Fruit fly (Drosophila melanogaster) whole organism, wandering third instar larva: ENCODE results near the gene Dif.

ENCODE experiments used
- Abd-B ChIP-seq: fragments of >200 bp; optimal IDR thresholded peaks from 2 replicates; lab custom pipeline; 2017; ENCODE audit warnings: missing biosample characterization, missing genetic modification characterization
- CG32264 ChIP-seq: fragments of 200-800 bp; sonication (Bioruptor generic); optimal IDR thresholded peaks from 2 replicates; lab custom pipeline; 2016; ENCODE audit warnings: missing biosample characterization, missing genetic modification characterization
- CG9705 ChIP-seq: fragments of 200-800 bp; sonication (Bioruptor generic); optimal IDR thresholded peaks from 2 replicates; lab custom pipeline; 2018; ENCODE audit warnings: missing biosample characterization, mild to moderate bottlenecking, missing genetic modification characterization
- CrebA ChIP-seq: fragments of 200-800 bp; sonication (Bioruptor generic); optimal IDR thresholded peaks from 2 replicates; lab custom pipeline; 2016; ENCODE audit warnings: missing biosample characterization, mild to moderate bottlenecking, missing genetic modification characterization, borderline replicate concordance
- Dfd ChIP-seq: fragments of >200 bp; optimal IDR thresholded peaks from 2 replicates; lab custom pipeline; 2017; ENCODE audit warnings: missing biosample characterization, missing genetic modification characterization
- Dif ChIP-seq: fragments of 200-275, 200-300 bp; sonication (Bioruptor generic); optimal IDR thresholded peaks from 2 replicates; lab custom pipeline; 2018; ENCODE audit warnings: missing biosample characterization, missing genetic modification characterization; ENCODE audit not compliant: partially characterized antibody
- GATAd ChIP-seq: sonication (Bioruptor generic); optimal IDR thresholded peaks from 2 replicates; lab custom pipeline; 2016; ENCODE audit warnings: missing biosample characterization, missing genetic modification characterization
- HLH106 ChIP-seq: fragments of 200-800 bp; optimal IDR thresholded peaks from 3 replicates; lab custom pipeline; 2019; ENCODE audit warnings: missing biosample characterization, mild to moderate bottlenecking, missing genetic modification characterization, moderate library complexity
- Hnf4 ChIP-seq: fragments of 200-800 bp; sonication (Bioruptor generic); optimal IDR thresholded peaks from 2 replicates; lab custom pipeline; 2016; ENCODE audit warnings: missing biosample characterization, mild to moderate bottlenecking, missing genetic modification characterization
- Hr78 ChIP-seq: fragments of >200 bp; optimal IDR thresholded peaks from 2 replicates; lab custom pipeline; 2017; ENCODE audit warnings: missing biosample characterization, missing genetic modification characterization
- Hr83 ChIP-seq: fragments of 200-300 bp; sonication (Bioruptor generic); optimal IDR thresholded peaks from 2 replicates; lab custom pipeline; 2016; ENCODE audit warnings: missing biosample characterization, mild to moderate bottlenecking, missing genetic modification characterization, moderate library complexity; ENCODE audit not compliant: poor library complexity, severe bottlenecking
- Jra ChIP-seq: sonication (Bioruptor generic); optimal IDR thresholded peaks from 2 replicates; lab custom pipeline; 2016; ENCODE audit warnings: missing biosample characterization, missing genetic modification characterization
- Mio ChIP-seq: sonication (Bioruptor generic); optimal IDR thresholded peaks from 2 replicates; lab custom pipeline; 2016; ENCODE audit warnings: missing biosample characterization, missing genetic modification characterization
- Myc ChIP-seq: fragments of >200 bp; optimal IDR thresholded peaks from 2 replicates; lab custom pipeline; 2017
- N ChIP-seq: fragments of >200 bp; optimal IDR thresholded peaks from 2 replicates; lab custom pipeline; 2018; ENCODE audit warnings: missing biosample characterization, missing external identifiers, missing genetic modification characterization
- OdsH ChIP-seq: fragments of 200-800 bp; sonication (Bioruptor generic); optimal IDR thresholded peaks from 2 replicates; lab custom pipeline; 2016; ENCODE audit warnings: missing biosample characterization, mild to moderate bottlenecking, missing genetic modification characterization
- Rel ChIP-seq, 2 experiments: fragments of 200-800 bp; sonication (Bioruptor generic) in 1 of 2; optimal IDR thresholded peaks; 2 replicates in 1 of 2; 3 replicates in 1 of 2; lab custom pipeline; 2016 to 2019; ENCODE audit warnings: mild to moderate bottlenecking in 2 of 2, missing biosample characterization in 2 of 2, missing genetic modification characterization in 2 of 2, moderate library complexity in 1 of 2
- Sp1 ChIP-seq: fragments of 200-800 bp; sonication (Bioruptor generic); optimal IDR thresholded peaks from 3 replicates; lab custom pipeline; 2019; ENCODE audit warnings: missing biosample characterization, mild to moderate bottlenecking, missing genetic modification characterization, moderate library complexity
- Vsx2 ChIP-seq: fragments of 200-300, 225-300 bp; sonication (Bioruptor generic); optimal IDR thresholded peaks from 2 replicates; lab custom pipeline; 2018; ENCODE audit warnings: missing biosample characterization, missing genetic modification characterization; ENCODE audit not compliant: partially characterized antibody
- br ChIP-seq: fragments of 200-800 bp; sonication (Bioruptor generic); optimal IDR thresholded peaks from 2 replicates; lab custom pipeline; 2016; ENCODE audit warnings: missing biosample characterization, missing genetic modification characterization
- brk ChIP-seq: fragments of 200-800 bp; sonication (Bioruptor generic); optimal IDR thresholded peaks from 2 replicates; lab custom pipeline; 2016; ENCODE audit warnings: missing biosample characterization, mild to moderate bottlenecking, missing genetic modification characterization
- dl ChIP-seq, 2 experiments: fragments of 175-275, 200-275 bp in 1 of 2; fragments of 200-275 bp in 1 of 2; sonication (Bioruptor generic); optimal IDR thresholded peaks; lab custom pipeline; 2018; ENCODE audit warnings: mild to moderate bottlenecking in 2 of 2, missing biosample characterization in 2 of 2, missing genetic modification characterization in 2 of 2, moderate library complexity in 2 of 2; ENCODE audit not compliant: partially characterized antibody in 2 of 2, insufficient read depth in 1 of 2
- dmrt93B ChIP-seq: fragments of 200-800 bp; sonication (Bioruptor generic); optimal IDR thresholded peaks from 2 replicates; lab custom pipeline; 2018; ENCODE audit warnings: missing biosample characterization, mild to moderate bottlenecking, missing genetic modification characterization
- dsf ChIP-seq: sonication (Bioruptor generic); optimal IDR thresholded peaks from 2 replicates; lab custom pipeline; 2016; ENCODE audit warnings: missing biosample characterization, missing genetic modification characterization, borderline replicate concordance
- ey ChIP-seq: fragments of 200-800 bp; sonication (Bioruptor generic); optimal IDR thresholded peaks from 2 replicates; lab custom pipeline; 2016; ENCODE audit warnings: missing biosample characterization, missing genetic modification characterization
- foxo ChIP-seq, 2 experiments: fragments of 200-800 bp; sonication (Bioruptor generic); optimal IDR thresholded peaks; 2 replicates in 1 of 2; 3 replicates in 1 of 2; lab custom pipeline; 2016 to 2017; ENCODE audit warnings: missing biosample characterization in 2 of 2, missing genetic modification characterization in 2 of 2
- fru ChIP-seq: fragments of 200-800 bp; sonication (Bioruptor generic); optimal IDR thresholded peaks from 3 replicates; lab custom pipeline; 2016; ENCODE audit warnings: missing biosample characterization, mild to moderate bottlenecking, missing genetic modification characterization
- h ChIP-seq: fragments of 200-800 bp; sonication (Bioruptor generic); optimal IDR thresholded peaks from 3 replicates; lab custom pipeline; 2016; ENCODE audit warnings: missing biosample characterization, mild to moderate bottlenecking, missing genetic modification characterization
- jim ChIP-seq: fragments of 175-275, 200-325 bp; sonication (Bioruptor generic); optimal IDR thresholded peaks from 2 replicates; lab custom pipeline; 2016; ENCODE audit warnings: missing biosample characterization, mild to moderate bottlenecking, missing genetic modification characterization
- lola ChIP-seq: fragments of >200 bp; optimal IDR thresholded peaks from 2 replicates; lab custom pipeline; 2017; ENCODE audit warnings: missing biosample characterization, missing genetic modification characterization
- pan ChIP-seq: fragments of >200 bp; optimal IDR thresholded peaks from 2 replicates; lab custom pipeline; 2017
- psq ChIP-seq: fragments of 200-800 bp; sonication (Bioruptor generic); optimal IDR thresholded peaks from 3 replicates; lab custom pipeline; 2017; ENCODE audit warnings: missing biosample characterization, mild to moderate bottlenecking, missing genetic modification characterization, moderate library complexity
- rgr ChIP-seq: fragments of 200-800 bp; sonication (Bioruptor generic); optimal IDR thresholded peaks from 3 replicates; lab custom pipeline; 2016; ENCODE audit warnings: missing biosample characterization, mild to moderate bottlenecking, missing genetic modification characterization
- sage ChIP-seq: fragments of 200-800 bp; sonication (Bioruptor generic); optimal IDR thresholded peaks from 2 replicates; lab custom pipeline; 2016; ENCODE audit warnings: missing biosample characterization, mild to moderate bottlenecking, missing genetic modification characterization
- sv ChIP-seq: fragments of 200-800 bp; sonication (Bioruptor generic); optimal IDR thresholded peaks from 3 replicates; lab custom pipeline; 2016; ENCODE audit warnings: missing biosample characterization, missing genetic modification characterization
- tai ChIP-seq: sonication (Bioruptor generic); optimal IDR thresholded peaks from 2 replicates; lab custom pipeline; 2016; ENCODE audit warnings: missing biosample characterization, missing genetic modification characterization
- usp ChIP-seq: fragments of >200 bp; optimal IDR thresholded peaks from 2 replicates; lab custom pipeline; 2017; ENCODE audit warnings: missing biosample characterization, missing genetic modification characterization
- woc ChIP-seq: sonication (Bioruptor generic); optimal IDR thresholded peaks from 2 replicates; lab custom pipeline; 2016; ENCODE audit warnings: missing biosample characterization, mild to moderate bottlenecking, missing genetic modification characterization

Dif gene

DNA sequence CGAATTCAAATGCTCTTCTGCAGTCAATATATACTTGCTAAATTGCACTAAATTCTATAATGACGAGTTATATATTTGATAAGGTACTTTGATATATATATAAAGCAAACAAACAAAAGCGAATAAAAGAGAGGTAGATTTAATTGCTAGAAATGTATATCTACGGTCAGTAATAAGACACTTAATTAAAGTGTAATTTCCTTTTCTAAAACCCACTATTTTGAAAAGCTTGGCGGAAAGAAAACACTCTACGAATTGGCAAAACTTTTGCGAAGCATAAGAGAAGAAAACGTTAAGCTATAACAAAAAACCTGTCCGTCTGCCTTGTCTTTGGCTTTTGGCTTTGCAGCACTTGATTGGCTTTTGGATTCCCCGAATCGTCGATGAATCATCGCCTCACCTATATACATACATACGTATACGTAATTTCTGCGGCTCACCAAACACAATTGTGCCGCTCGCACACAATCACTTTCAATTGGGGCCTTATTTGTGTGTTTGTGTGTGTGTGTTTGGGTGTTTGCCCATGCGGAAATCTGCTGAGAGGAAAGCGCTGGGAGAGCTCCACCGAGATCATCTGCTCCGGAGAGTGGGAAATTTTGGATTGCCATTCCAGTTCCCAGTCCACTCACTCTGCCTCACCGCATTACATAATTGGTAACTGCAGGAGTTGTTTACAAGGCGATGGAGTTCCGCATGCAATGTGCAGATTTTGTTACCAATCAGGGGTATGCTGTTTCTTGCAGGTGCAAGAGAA is 2.2 kb downstream of the Dif start:
- no peak for TF ChIP-seq Rel (GFP tag; optimal IDR thresholded peaks at IDR 0.05; lab: Kevin White, UChicago)
- peak; percentile 93 for TF ChIP-seq Rel (tag; optimal IDR thresholded peaks at IDR 0.05; lab: Kevin White, UChicago)
- TF ChIP-seq Jra (GFP tag; lab: Kevin White, UChicago): peak; percentile 1
- no peak for TF ChIP-seq Abd-B (GFP tag; lab: Kevin White, UChicago)
- TF ChIP-seq GATAd (GFP tag; lab: Kevin White, UChicago): no peak
- peak; percentile 69 for TF ChIP-seq Dif (GFP tag; lab: Kevin White, UChicago)
- peak; percentile 50 to 71 for TF ChIP-seq dl (GFP tag; optimal IDR thresholded peaks at IDR 0.05; lab: Kevin White, UChicago; ENCODE audit: insufficient read depth in 1 of 2, partially characterized antibody in 2 of 2)

DNA sequence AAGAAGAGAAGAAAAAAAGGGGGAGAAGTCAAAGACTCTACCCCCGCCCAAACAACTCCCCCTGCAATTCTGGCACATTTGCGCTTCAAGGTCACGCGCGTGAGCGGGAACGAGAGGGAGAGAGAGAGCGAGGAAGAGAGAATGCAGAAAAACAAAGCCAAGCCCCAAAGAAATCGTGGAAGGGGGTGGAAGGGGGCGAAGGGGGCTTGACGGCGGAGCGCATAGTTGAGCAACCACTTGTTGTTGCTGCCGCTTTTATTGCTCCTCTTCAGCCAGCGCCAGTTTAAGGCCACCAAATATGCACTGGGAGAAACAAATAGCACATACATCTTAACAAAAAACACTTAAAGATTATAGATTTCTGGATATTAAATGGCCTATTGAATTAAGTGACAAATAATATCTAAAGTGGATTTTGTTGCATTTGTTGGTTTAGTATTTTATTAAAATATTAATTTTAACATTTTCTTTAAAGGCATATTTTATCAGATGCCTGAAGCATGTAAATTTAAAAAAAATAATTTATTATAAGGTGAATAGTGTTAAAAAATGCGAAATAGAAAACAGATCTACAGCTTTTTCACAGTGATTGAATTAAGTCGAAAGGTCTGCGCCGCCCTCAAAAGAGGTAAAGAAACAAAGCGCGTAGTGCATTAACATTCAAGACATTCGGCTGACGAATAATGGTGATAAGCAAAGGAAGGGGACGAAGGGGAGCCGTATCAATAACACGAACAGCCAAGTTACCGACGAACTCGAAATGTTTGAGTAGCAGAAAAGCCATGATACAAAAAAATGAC is 3.0 kb downstream of the Dif start:
- peak; percentile 84 for TF ChIP-seq Jra (GFP tag; lab: Kevin White, UChicago)
- peak; percentile 81 for TF ChIP-seq ey
- TF ChIP-seq psq (GFP tag; lab: Kevin White, UChicago): peak; percentile 97
- peak; percentile 10 for TF ChIP-seq sv (GFP tag; lab: Kevin White, UChicago)
- TF ChIP-seq Hr83 (GFP tag; lab: Kevin White, UChicago): peak; percentile 33
- no peak for TF ChIP-seq CG32264 (GFP tag; lab: Kevin White, UChicago)
- no peak for TF ChIP-seq Mio (GFP tag; lab: Kevin White, UChicago)
- peak; percentile 93 for TF ChIP-seq brk
- peak; percentile 75 for TF ChIP-seq CG9705 (GFP tag; lab: Kevin White, UChicago)
- TF ChIP-seq Hnf4 (GFP tag; lab: Kevin White, UChicago): peak; percentile 83
- peak in 1 of 2 experiments; percentile 96 for TF ChIP-seq foxo (GFP tag; optimal IDR thresholded peaks at IDR 0.05; lab: Kevin White, UChicago)
- peak; percentile 65 for TF ChIP-seq dsf (GFP tag; lab: Kevin White, UChicago)
- TF ChIP-seq dmrt93B (GFP tag; lab: Kevin White, UChicago): peak; percentile 95
- TF ChIP-seq sage: peak; percentile 12
- TF ChIP-seq usp: no peak
- TF ChIP-seq Hr78 (GFP tag; lab: Kevin White, UChicago): no peak
- no peak for TF ChIP-seq Dfd (GFP tag; lab: Kevin White, UChicago)
- peak; percentile 56 for TF ChIP-seq tai
- peak; percentile 54 for TF ChIP-seq h (GFP tag; lab: Kevin White, UChicago)
- TF ChIP-seq Sp1: peak; percentile 98
- TF ChIP-seq pan: no peak
- peak; percentile 80 to 93 for TF ChIP-seq dl (GFP tag; optimal IDR thresholded peaks at IDR 0.05; lab: Kevin White, UChicago; ENCODE audit: insufficient read depth in 1 of 2, partially characterized antibody in 2 of 2)
- TF ChIP-seq Vsx2 (GFP tag; lab: Kevin White, UChicago): peak; percentile 12
- TF ChIP-seq Myc (lab: Kevin White, UChicago): no peak
- TF ChIP-seq lola: no peak
- peak; percentile 98 for TF ChIP-seq Dif (GFP tag; lab: Kevin White, UChicago)
- no peak for TF ChIP-seq GATAd (GFP tag; lab: Kevin White, UChicago)
- no peak for TF ChIP-seq CrebA (GFP tag; lab: Kevin White, UChicago)
- peak; percentile 85 for TF ChIP-seq br
- peak; percentile 92 for TF ChIP-seq fru
- peak; percentile 48 for TF ChIP-seq woc
- TF ChIP-seq jim (GFP tag; lab: Kevin White, UChicago): no peak
- peak; percentile 86 for TF ChIP-seq OdsH (GFP tag; lab: Kevin White, UChicago)
- TF ChIP-seq Abd-B (GFP tag; lab: Kevin White, UChicago): no peak
- TF ChIP-seq N: no peak
- no peak for TF ChIP-seq Rel (GFP tag; optimal IDR thresholded peaks at IDR 0.05; lab: Kevin White, UChicago)
- TF ChIP-seq Rel (tag; optimal IDR thresholded peaks at IDR 0.05; lab: Kevin White, UChicago): peak; percentile 65
- TF ChIP-seq rgr (GFP tag; lab: Kevin White, UChicago): peak; percentile 91
- peak; percentile 97 for TF ChIP-seq HLH106 (tag; lab: Kevin White, UChicago)
